Fruit fly (Drosophila melanogaster): ENCODE results near the gene vls.

vls gene

dm6 chr2L:20086295-20087096 lies 21.0 kb upstream of the vls start (continued):
- TF ChIP-seq CG10431 (GFP tag; optimal IDR thresholded peaks at IDR 0.05): peak; percentile 67
- peak; percentile 74; the same call in 2 of the 3 replicates for TF ChIP-seq tgo (GFP tag; IDR thresholded peaks at IDR 0.05)
- TF ChIP-seq Eip74EF (GFP tag; optimal IDR thresholded peaks at IDR 0.05): peak in 1 of 2 experiments; percentile 91
- TF ChIP-seq tap (tag; optimal IDR thresholded peaks at IDR 0.05): peak; percentile 79
- TF ChIP-seq CG3995 (GFP tag; optimal IDR thresholded peaks at IDR 0.05): peak; percentile 2
- peak; percentile 75 for TF ChIP-seq peb (GFP tag; IDR thresholded peaks at IDR 0.05)
- TF ChIP-seq toy (GFP tag; IDR thresholded peaks at IDR 0.05): peak; percentile 61
- TF ChIP-seq CG18011 (GFP tag; optimal IDR thresholded peaks at IDR 0.05): peak; percentile 60
- TF ChIP-seq CG2712 (tag; optimal IDR thresholded peaks at IDR 0.05): peak; percentile 84
- peak; percentile 92 for TF ChIP-seq Med (GFP tag)
- peak; percentile 26 for TF ChIP-seq MESR4 (GFP tag; optimal IDR thresholded peaks at IDR 0.05)
- peak; percentile 62 for TF ChIP-seq bowl (GFP tag; IDR thresholded peaks at IDR 0.05)
- peak; percentile 27 for TF ChIP-seq CG8290 (GFP tag; optimal IDR thresholded peaks at IDR 0.05)
- TF ChIP-seq CG8290 (tag; optimal IDR thresholded peaks at IDR 0.05): peak; percentile 21 to 63
- peak; percentile 1 for TF ChIP-seq Fer2 (tag; optimal IDR thresholded peaks at IDR 0.05)
- peak; percentile 83 for TF ChIP-seq CG5953 (GFP tag; IDR thresholded peaks at IDR 0.05)
- peak; percentile 78 for TF ChIP-seq nmo (GFP tag; optimal IDR thresholded peaks at IDR 0.05)
- peak; percentile 78 for TF ChIP-seq org-1 (GFP tag; optimal IDR thresholded peaks at IDR 0.05)
- no peak for TF ChIP-seq pan (optimal IDR thresholded peaks at IDR 0.05)
- TF ChIP-seq pan (GFP tag; optimal IDR thresholded peaks at IDR 0.05 in 1 of 2, IDR thresholded peaks at IDR 0.05 in 1 of 2): peak in 1 of 2 experiments; percentile 92
- TF ChIP-seq zfh2 (GFP tag; optimal IDR thresholded peaks at IDR 0.05): no peak
- peak; percentile 40 for TF ChIP-seq CG15073 (GFP tag; optimal IDR thresholded peaks at IDR 0.05)
- peak; percentile 58 for TF ChIP-seq sima (GFP tag; optimal IDR thresholded peaks at IDR 0.05)
- peak; percentile 93 for TF ChIP-seq ara (GFP tag; IDR thresholded peaks at IDR 0.05)
- peak; percentile 67 for TF ChIP-seq CG12299 (tag; optimal IDR thresholded peaks at IDR 0.05)
- TF ChIP-seq eve (GFP tag; optimal IDR thresholded peaks at IDR 0.05): no peak
- TF ChIP-seq en (GFP tag; optimal IDR thresholded peaks at IDR 0.05): peak; percentile 85
- TF ChIP-seq vvl (GFP tag; IDR thresholded peaks at IDR 0.05): peak; percentile 92
- peak; percentile 85 for TF ChIP-seq Antp (GFP tag; optimal IDR thresholded peaks at IDR 0.05)
- TF ChIP-seq CG32532 (GFP tag; IDR thresholded peaks at IDR 0.05): peak; percentile 73
- peak; percentile 65 for TF ChIP-seq CG4282 (GFP tag; optimal IDR thresholded peaks at IDR 0.05)
- peak; percentile 83 for TF ChIP-seq Xbp1 (GFP tag; optimal IDR thresholded peaks at IDR 0.05)
- peak; percentile 77 for TF ChIP-seq Dek (tag; optimal IDR thresholded peaks at IDR 0.05)
- TF ChIP-seq dan (GFP tag; IDR thresholded peaks at IDR 0.05): peak; percentile 51; the same call in 1 of the 2 replicates
- TF ChIP-seq ind (GFP tag; optimal IDR thresholded peaks at IDR 0.05): peak; percentile 74
- peak; percentile 72 for TF ChIP-seq tio (GFP tag; optimal IDR thresholded peaks at IDR 0.05)
- TF ChIP-seq pfk (GFP tag; optimal IDR thresholded peaks at IDR 0.05): peak; percentile 2
- no peak for TF ChIP-seq nerfin-2 (GFP tag; IDR thresholded peaks at IDR 0.05; ENCODE audit: partially characterized antibody)
- peak; percentile 29; the same call in 1 of the 2 replicates for TF ChIP-seq CG9215 (GFP tag; IDR thresholded peaks at IDR 0.05)
- peak; percentile 81 for TF ChIP-seq Bteb2 (GFP tag; optimal IDR thresholded peaks at IDR 0.05)
- peak; percentile 87 for TF ChIP-seq Ptx1 (GFP tag; IDR thresholded peaks at IDR 0.05)
- peak; percentile 67 for TF ChIP-seq btn (GFP tag; optimal IDR thresholded peaks at IDR 0.05)
- peak in 1 of 2 experiments; percentile 97 for TF ChIP-seq Hr78 (GFP tag; optimal IDR thresholded peaks at IDR 0.05)
- TF ChIP-seq ham (GFP tag; IDR thresholded peaks at IDR 0.05): no peak
- 0 out of 2 replicates have a peak, but pooled peaks have one; percentile 53 for TF ChIP-seq bbx (GFP tag; IDR thresholded peaks at IDR 0.05; ENCODE audit: partially characterized antibody)
- peak; percentile 73 for TF ChIP-seq Rfx (GFP tag; IDR thresholded peaks at IDR 0.05)
- peak; percentile 83 for TF ChIP-seq CG17361 (GFP tag; IDR thresholded peaks at IDR 0.05)
- TF ChIP-seq tll (GFP tag; optimal IDR thresholded peaks at IDR 0.05): peak in 1 of 2 experiments; percentile 6
- TF ChIP-seq CG12744 (GFP tag; optimal IDR thresholded peaks at IDR 0.05): peak; percentile 66

Measured in whole organism, embryonic.